Worm (Caenorhabditis elegans) whole organism, mixed stage, embryonic: ENCODE data around the gene C25D7.5.

Experiments used
- mab-5 ChIP-seq: fragments of 150-350 bp; optimal IDR thresholded peaks from 2 replicates; lab custom pipeline; 2014; ENCODE audit warnings: missing biosample characterization, missing genetic modification characterization
- nhr-237 ChIP-seq: fragments of 150-350 bp; optimal IDR thresholded peaks from 2 replicates; lab custom pipeline; 2014; ENCODE audit warnings: missing biosample characterization, missing genetic modification characterization
- pha-4 ChIP-seq: fragments of 150-350 bp; optimal IDR thresholded peaks from 2 replicates; lab custom pipeline; 2018; ENCODE audit warnings: missing biosample characterization, missing genetic modification reagents, missing genetic modification characterization
- snpc-4 ChIP-seq: fragments of 150-350 bp; optimal IDR thresholded peaks from 2 replicates; lab custom pipeline; 2014; ENCODE audit warnings: missing biosample characterization, missing genetic modification characterization
- unc-39 ChIP-seq: fragments of 150-350 bp; optimal IDR thresholded peaks from 2 replicates; lab custom pipeline; 2014; ENCODE audit warnings: missing biosample characterization, missing genetic modification characterization

DNA sequence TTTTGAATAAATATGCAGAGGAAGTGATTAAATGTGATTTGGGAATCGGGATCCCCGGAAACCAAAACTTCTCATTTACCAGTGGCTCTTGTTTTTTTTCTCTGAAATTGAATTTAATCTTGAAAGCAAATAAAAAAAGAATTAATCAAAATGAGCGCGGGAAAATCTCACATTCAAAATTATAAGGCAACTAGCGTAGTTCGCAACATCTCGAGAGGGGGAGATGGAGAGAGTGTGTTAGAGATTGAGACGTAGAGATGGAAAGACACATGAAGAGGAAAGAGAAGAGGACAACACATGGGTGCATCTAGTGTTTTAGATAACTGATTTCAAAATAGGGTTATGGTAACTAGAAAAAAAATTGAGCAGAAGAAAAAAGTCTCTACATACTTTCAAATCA is 4.3 kb upstream of the C25D7.5 start, which contains the start of gene sdc-3:
- TF ChIP-seq pha-4 (no peak), nhr-237 (tag; lab: Kevin White, UChicago) (no peak), snpc-4 (tag; lab: Kevin White, UChicago) (no peak), unc-39 (tag; lab: Kevin White, UChicago) (no peak), mab-5 (tag; lab: Kevin White, UChicago) (no peak)
